Worm (Caenorhabditis elegans) whole organism, young adult: ENCODE data around the gene clc-20.

Experiments used
- D2030.7 ChIP-seq: fragments of 200-800 bp; sonication (Bioruptor generic); IDR thresholded peaks from 2 replicates; pipeline ENCODE4 v1.3.6; 2022; ENCODE audit warnings: missing genetic modification reagents, missing genetic modification characterization, missing compliant biosample characterization
- F10E7.11 ChIP-seq: sonication (generic microtip); optimal IDR thresholded peaks from 2 replicates; lab custom pipeline; 2017; ENCODE audit warnings: mild to moderate bottlenecking, missing genetic modification characterization, moderate library complexity, missing compliant biosample characterization
- Y53G8AR.9 ChIP-seq: fragments of 200-800 bp; sonication (Bioruptor generic); conservative IDR thresholded peaks from 2 replicates; pipeline ENCODE4 v1.3.6; 2022; ENCODE audit warnings: missing genetic modification reagents, missing genetic modification characterization, missing compliant biosample characterization
- Y67H2A.10 ChIP-seq: fragments of 200-800 bp; sonication (Bioruptor generic); conservative IDR thresholded peaks from 2 replicates; pipeline ENCODE4 v1.3.6; 2022; ENCODE audit warnings: missing genetic modification reagents, missing genetic modification characterization, missing compliant biosample characterization
- cebp-1 ChIP-seq, 2 experiments: fragments of 200-800 bp in 1 of 2; sonication (Bioruptor generic) in 1 of 2; sonication (generic microtip) in 1 of 2; IDR thresholded peaks in 1 of 2; optimal IDR thresholded peaks in 1 of 2; 2 replicates each; pipeline versions ENCODE4 v1.3.6 to Lab custom; 2017 to 2022; ENCODE audit warnings: missing compliant biosample characterization in 2 of 2, missing genetic modification characterization in 2 of 2, mild to moderate bottlenecking in 1 of 2, missing genetic modification reagents in 1 of 2, moderate library complexity in 1 of 2
- ceh-100 ChIP-seq: fragments of 200-800 bp; sonication (Bioruptor generic); IDR thresholded peaks from 2 replicates; pipeline ENCODE4 v1.3.6; 2022; ENCODE audit warnings: missing genetic modification reagents, missing genetic modification characterization, missing compliant biosample characterization
- ceh-91 ChIP-seq: fragments of 200-800 bp; sonication (Bioruptor generic); IDR thresholded peaks from 2 replicates; pipeline ENCODE4 v1.3.6; 2022; ENCODE audit warnings: missing genetic modification reagents, missing genetic modification characterization, missing compliant biosample characterization
- him-1 ChIP-seq: sonication (generic microtip); optimal IDR thresholded peaks from 2 replicates; lab custom pipeline; 2016; ENCODE audit warnings: missing genotype, missing genetic modification reagents, missing genetic modification characterization, missing compliant biosample characterization
- lag-1 ChIP-seq: fragments of 200-800 bp; sonication (Bioruptor generic); IDR thresholded peaks from 2 replicates; pipeline ENCODE4 v1.3.6; 2022; ENCODE audit warnings: missing genetic modification reagents, missing genetic modification characterization, missing compliant biosample characterization
- madf-8 ChIP-seq: fragments of 200-800 bp; sonication (Bioruptor generic); conservative IDR thresholded peaks from 2 replicates; pipeline ENCODE4 v1.3.6; 2022; ENCODE audit warnings: missing genetic modification reagents, missing genetic modification characterization, missing compliant biosample characterization
- nfya-2 ChIP-seq: fragments of 200-800 bp; sonication (Bioruptor generic); IDR thresholded peaks from 2 replicates; pipeline ENCODE4 v1.3.6; 2022; ENCODE audit warnings: missing genetic modification reagents, missing genetic modification characterization, missing compliant biosample characterization
- nfyb-1 ChIP-seq: fragments of 200-800 bp; sonication (Bioruptor generic); IDR thresholded peaks from 2 replicates; pipeline ENCODE4 v1.3.6; 2022; ENCODE audit warnings: missing genetic modification reagents, missing genetic modification characterization, missing compliant biosample characterization
- nhr-90 ChIP-seq: sonication (generic microtip); optimal IDR thresholded peaks from 2 replicates; lab custom pipeline; 2016; ENCODE audit warnings: missing genotype, mild to moderate bottlenecking, missing genetic modification characterization, missing compliant biosample characterization
- unc-62 ChIP-seq: fragments of 150-350 bp; optimal IDR thresholded peaks from 2 replicates; lab custom pipeline; 2014; ENCODE audit warnings: missing biosample characterization, missing genetic modification reagents, missing genetic modification characterization

DNA sequence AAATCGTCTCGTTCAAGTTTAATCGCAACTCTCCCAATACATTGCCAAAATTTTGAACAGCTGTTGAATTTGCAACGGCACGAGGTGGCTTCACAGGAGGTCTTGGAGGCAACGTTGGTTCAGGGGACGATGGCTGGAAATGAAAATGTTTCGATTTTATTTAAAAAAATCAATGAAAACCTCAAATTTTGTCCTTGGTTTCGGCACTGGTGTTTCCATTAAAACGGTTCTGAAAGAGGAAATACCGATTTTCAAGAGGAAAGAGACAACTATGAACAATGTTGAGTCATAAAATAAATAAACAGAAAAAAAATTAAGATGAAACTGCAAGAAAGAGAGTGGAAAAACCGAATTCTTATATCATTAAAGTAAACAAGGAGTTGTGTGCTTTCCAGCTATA, 34.9 kb downstream of the clc-20 start, which contains the start of gene F23H11.4:
- no peak for TF ChIP-seq ceh-100
- TF ChIP-seq unc-62 (GFP tag; lab: Kevin White, UChicago), result no peak
- TF ChIP-seq lag-1 (GFP tag; lab: Robert Waterston, UW), result no peak
- TF ChIP-seq nhr-90 (tag; lab: Kevin White, UChicago), result no peak
- no peak for TF ChIP-seq him-1
- TF ChIP-seq nfya-2 (GFP tag; lab: Robert Waterston, UW), result no peak
- no peak for TF ChIP-seq madf-8 (GFP tag; lab: Robert Waterston, UW)
- TF ChIP-seq cebp-1 (GFP tag; IDR thresholded peaks at IDR 0.05; lab: Robert Waterston, UW), result no peak
- TF ChIP-seq cebp-1 (tag; optimal IDR thresholded peaks at IDR 0.05; lab: Kevin White, UChicago), result no peak
- TF ChIP-seq D2030.7, result no peak
- TF ChIP-seq ceh-91 (GFP tag; lab: Robert Waterston, UW), result no peak
- no peak for TF ChIP-seq nfyb-1 (GFP tag; lab: Robert Waterston, UW)
- TF ChIP-seq Y53G8AR.9, result no peak
- no peak for TF ChIP-seq Y67H2A.10
- TF ChIP-seq F10E7.11 (tag; lab: Kevin White, UChicago), result no peak
